Worm (Caenorhabditis elegans): ENCODE data around the gene nrde-3.
"Not testable (repeated sequence)": the region's sequence is repeated elsewhere in the genome, so short reads cannot be mapped to it uniquely, and the experiment has no call there.

nrde-3 gene

ce11 chrX:351398-351797, 20.6 kb upstream of the nrde-3 start:
- TF ChIP-seq unc-3 (GFP tag; conservative IDR thresholded peaks at IDR 0.05) (peak; percentile 70), sox-2 (GFP tag; IDR thresholded peaks at IDR 0.05) (peak; percentile 72), ceh-45 (GFP tag; IDR thresholded peaks at IDR 0.05) (peak; percentile 78; the same call in 1 of the 2 replicates)
- TF ChIP-seq unc-3 (tag; optimal IDR thresholded peaks at IDR 0.05) = not testable (repeated sequence)

ce11 chrX:353134-353669, 18.8 kb upstream of the nrde-3 start, which contains the start of gene sor-3:
sor-3 (plus strand) TSS chrX:353619.
- peak; percentile 89 for TF ChIP-seq gmeb-2 (tag; optimal IDR thresholded peaks at IDR 0.05)
- no peak for TF ChIP-seq ceh-22 (tag; optimal IDR thresholded peaks at IDR 0.05)
- no peak for TF ChIP-seq elt-4 (tag; optimal IDR thresholded peaks at IDR 0.05)
- TF ChIP-seq ahr-1 (tag; optimal IDR thresholded peaks at IDR 0.05) = peak; percentile 77
- peak; percentile 82 for TF ChIP-seq sox-4 (tag; optimal IDR thresholded peaks at IDR 0.05)
- peak; percentile 86 for TF ChIP-seq fax-1 (tag; optimal IDR thresholded peaks at IDR 0.05)
- peak; percentile 88 for TF ChIP-seq tbx-2 (tag; optimal IDR thresholded peaks at IDR 0.05)
- TF ChIP-seq hlh-15 (tag; optimal IDR thresholded peaks at IDR 0.05) = peak; percentile 90
- TF ChIP-seq sdc-2 (tag; optimal IDR thresholded peaks at IDR 0.05) = peak; percentile 92
- TF ChIP-seq ama-1 (optimal IDR thresholded peaks at IDR 0.05) = no peak
- peak; percentile 77 for TF ChIP-seq ref-2 (tag; optimal IDR thresholded peaks at IDR 0.05)
- peak; percentile 13 for TF ChIP-seq tbx-7 (tag; optimal IDR thresholded peaks at IDR 0.05)
- peak; percentile 87 for TF ChIP-seq madf-2 (tag; optimal IDR thresholded peaks at IDR 0.05)
- TF ChIP-seq unc-55 (GFP tag; optimal IDR thresholded peaks at IDR 0.05) = peak; percentile 3
- peak; percentile 85 for TF ChIP-seq pat-9 (tag; optimal IDR thresholded peaks at IDR 0.05)
- TF ChIP-seq odd-2 (tag; optimal IDR thresholded peaks at IDR 0.05) = no peak
- peak; percentile 77 for TF ChIP-seq rnt-1 (tag; optimal IDR thresholded peaks at IDR 0.05)
- peak; percentile 84 for TF ChIP-seq ceh-45 (GFP tag; IDR thresholded peaks at IDR 0.05)
- peak; percentile 70 for TF ChIP-seq dve-1 (tag; optimal IDR thresholded peaks at IDR 0.05)
- TF ChIP-seq ztf-16 (tag; optimal IDR thresholded peaks at IDR 0.05) = peak; percentile 82
- TF ChIP-seq K09A11.1 (tag; optimal IDR thresholded peaks at IDR 0.05; ENCODE audit: insufficient read depth) = peak; percentile 70
- TF ChIP-seq pag-3 (tag; optimal IDR thresholded peaks at IDR 0.05; ENCODE audit: borderline replicate concordance) = peak; percentile 47
- peak; percentile 45; the same call in 1 of the 2 replicates for TF ChIP-seq sox-2 (GFP tag; IDR thresholded peaks at IDR 0.05)
- TF ChIP-seq eyg-1 (tag; optimal IDR thresholded peaks at IDR 0.05) = peak; percentile 75
- peak; percentile 68 for TF ChIP-seq nhr-232 (tag; optimal IDR thresholded peaks at IDR 0.05)
- TF ChIP-seq ceh-6 (GFP tag; optimal IDR thresholded peaks at IDR 0.05) = peak; percentile 76
- TF ChIP-seq ceh-34 (tag; optimal IDR thresholded peaks at IDR 0.05) = peak; percentile 82
- no peak for TF ChIP-seq fkh-10 (GFP tag; optimal IDR thresholded peaks at IDR 0.05)
- peak; percentile 81 for TF ChIP-seq unc-3 (GFP tag; conservative IDR thresholded peaks at IDR 0.05)
- TF ChIP-seq unc-3 (tag; optimal IDR thresholded peaks at IDR 0.05) = peak; percentile 89
- TF ChIP-seq hlh-8 (tag; optimal IDR thresholded peaks at IDR 0.05) = peak; percentile 89
- peak; percentile 88 for TF ChIP-seq che-1 (tag; optimal IDR thresholded peaks at IDR 0.05)
- TF ChIP-seq pax-1 (tag; optimal IDR thresholded peaks at IDR 0.05) = no peak
- peak; percentile 81 for TF ChIP-seq unc-42 (tag; optimal IDR thresholded peaks at IDR 0.05)
- TF ChIP-seq hlh-13 (GFP tag; optimal IDR thresholded peaks at IDR 0.05) = peak; percentile 88
- peak; percentile 59 for TF ChIP-seq zip-5 (tag; optimal IDR thresholded peaks at IDR 0.05)
- TF ChIP-seq hlh-6 (tag; optimal IDR thresholded peaks at IDR 0.05) = peak; percentile 76
- peak; percentile 86 for TF ChIP-seq lin-11 (tag; optimal IDR thresholded peaks at IDR 0.05)
- peak; percentile 86 for TF ChIP-seq C38D4.7 (GFP tag; optimal IDR thresholded peaks at IDR 0.05)
- TF ChIP-seq lim-6 (tag; optimal IDR thresholded peaks at IDR 0.05) = peak; percentile 54
- TF ChIP-seq nfya-1 (tag; optimal IDR thresholded peaks at IDR 0.05) = peak; percentile 82
- peak; percentile 86 for TF ChIP-seq dmd-4 (tag; optimal IDR thresholded peaks at IDR 0.05; ENCODE audit: borderline replicate concordance)
- TF ChIP-seq ceh-30 (tag; optimal IDR thresholded peaks at IDR 0.05) = no peak
- TF ChIP-seq ets-4 (tag; optimal IDR thresholded peaks at IDR 0.05) = peak; percentile 66
- peak; percentile 87 for TF ChIP-seq F13H6.1 (tag; optimal IDR thresholded peaks at IDR 0.05)
- peak; percentile 85 for TF ChIP-seq ceh-19 (GFP tag; optimal IDR thresholded peaks at IDR 0.05)
- TF ChIP-seq ceh-14 (tag; optimal IDR thresholded peaks at IDR 0.05) = peak; percentile 94
- peak; percentile 81 for TF ChIP-seq ceh-48 (tag; optimal IDR thresholded peaks at IDR 0.05)
- no peak for TF ChIP-seq nhr-11 (tag; optimal IDR thresholded peaks at IDR 0.05)
- peak; percentile 82 for TF ChIP-seq ttx-3 (tag; optimal IDR thresholded peaks at IDR 0.05)

All from whole organism, late embryonic.